Worm (Caenorhabditis elegans) whole organism, late embryonic: ENCODE data around the gene srv-11.

ENCODE experiments used
- ama-1 ChIP-seq: fragments of 150-350 bp; optimal IDR thresholded peaks from 2 replicates; lab custom pipeline; 2014
- fkh-10 ChIP-seq: fragments of 150-350 bp; optimal IDR thresholded peaks from 2 replicates; lab custom pipeline; 2014; ENCODE audit warnings: missing biosample characterization, missing genetic modification reagents, missing genetic modification characterization
- ztf-16 ChIP-seq: sonication (generic microtip); optimal IDR thresholded peaks from 2 replicates; lab custom pipeline; 2017; ENCODE audit warnings: missing genetic modification characterization, missing compliant biosample characterization

DNA sequence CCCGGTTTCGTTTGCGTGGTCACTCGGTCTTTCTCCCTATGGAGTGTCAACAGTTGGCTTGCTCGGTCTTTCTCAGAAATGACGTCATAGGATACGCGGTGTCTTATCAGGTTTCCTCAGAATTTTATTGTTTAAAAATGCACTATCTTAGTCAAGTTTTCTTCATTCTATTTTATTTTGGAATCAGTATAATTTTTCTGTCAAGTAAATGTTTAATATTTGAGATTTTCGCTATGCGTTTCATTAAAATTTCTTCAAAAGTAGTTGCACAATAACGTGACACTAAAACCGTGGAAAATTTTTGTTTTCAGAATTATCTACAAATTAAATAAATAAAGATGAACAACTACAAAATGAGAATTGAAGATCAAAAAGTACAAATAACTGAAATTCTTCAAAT lies 35.9 kb upstream of the srv-11 start, which contains the start of gene hlh-31:
- no peak for TF ChIP-seq ztf-16 (tag; lab: Kevin White, UChicago)
- no peak for TF ChIP-seq ama-1 (lab: Kevin White, UChicago)
- TF ChIP-seq fkh-10 (GFP tag; lab: Kevin White, UChicago), result no peak
